Fruit fly (Drosophila melanogaster) whole organism, embryonic: ENCODE results near the gene CG6006.
A peak's percentile ranks its signal among the peaks of the same experiment; 100 is the strongest.

Experiments
- Atf-2 ChIP-seq: fragments of 200-800 bp; sonication (Bioruptor generic); optimal IDR thresholded peaks from 2 replicates; lab custom pipeline; 2016; ENCODE audit warnings: missing biosample characterization, missing genetic modification characterization
- Atf6 ChIP-seq: fragments of 200-800 bp; sonication (Bioruptor generic); IDR thresholded peaks from 2 replicates; pipeline ENCODE4 v1.3.6; 2022; ENCODE audit warnings: missing biosample characterization, missing genetic modification characterization
- B-H2 ChIP-seq: fragments of 200-800 bp; sonication (Bioruptor generic); optimal IDR thresholded peaks from 2 replicates; lab custom pipeline; 2018; ENCODE audit warnings: missing biosample characterization, mild to moderate bottlenecking, missing genetic modification characterization
- CG10267 ChIP-seq: fragments of 200-800 bp; sonication (Bioruptor generic); optimal IDR thresholded peaks from 2 replicates; lab custom pipeline; 2018; ENCODE audit warnings: missing biosample characterization, mild to moderate bottlenecking, missing genetic modification characterization, moderate library complexity
- CG11560 ChIP-seq: fragments of 200-800 bp; sonication (Bioruptor generic); IDR thresholded peaks from 3 replicates; pipeline ENCODE4 v1.3.6; 2022; ENCODE audit warnings: missing biosample characterization, missing genetic modification characterization
- CG13894 ChIP-seq: fragments of 200-800 bp; sonication (Bioruptor generic); optimal IDR thresholded peaks from 3 replicates; lab custom pipeline; 2018; ENCODE audit warnings: missing biosample characterization, mild to moderate bottlenecking, missing genetic modification characterization, moderate library complexity
- CG16815 ChIP-seq: fragments of 200-800 bp; sonication (Bioruptor generic); optimal IDR thresholded peaks from 3 replicates; lab custom pipeline; 2017; ENCODE audit warnings: missing biosample characterization, mild to moderate bottlenecking, missing genetic modification characterization
- CG2875 ChIP-seq: fragments of 200-800 bp; sonication (Bioruptor generic); optimal IDR thresholded peaks from 2 replicates; lab custom pipeline; 2017; ENCODE audit warnings: missing biosample characterization, mild to moderate bottlenecking, missing genetic modification characterization, missing genetic modification reagents
- CG31441 ChIP-seq: fragments of 200-800 bp; sonication (Bioruptor generic); IDR thresholded peaks from 2 replicates; pipeline ENCODE4 v1.3.6; 2022; ENCODE audit warnings: missing biosample characterization, missing genetic modification characterization
- CG32532 ChIP-seq: fragments of 200-800 bp; sonication (Bioruptor generic); IDR thresholded peaks from 2 replicates; pipeline ENCODE4 v1.3.6; 2022; ENCODE audit warnings: missing biosample characterization, missing genetic modification characterization
- CG4282 ChIP-seq: fragments of 200-800 bp; sonication (Bioruptor generic); optimal IDR thresholded peaks from 2 replicates; lab custom pipeline; 2016; ENCODE audit warnings: missing biosample characterization, missing genetic modification characterization
- CG4360 ChIP-seq: fragments of 200-800 bp; sonication (Bioruptor generic); IDR thresholded peaks from 2 replicates; pipeline ENCODE4 v1.3.6; 2022; ENCODE audit warnings: missing biosample characterization, missing genetic modification characterization
- CG5953 ChIP-seq: fragments of 200-800 bp; sonication (Bioruptor generic); IDR thresholded peaks from 2 replicates; pipeline ENCODE4 v1.3.6; 2022; ENCODE audit warnings: missing biosample characterization, missing genetic modification characterization
- CG6254 ChIP-seq: fragments of 200-800 bp; sonication (Bioruptor generic); optimal IDR thresholded peaks from 3 replicates; lab custom pipeline; 2017; ENCODE audit warnings: mild to moderate bottlenecking, missing biosample characterization, missing genetic modification reagents, missing genetic modification characterization
- CG6683 ChIP-seq: fragments of 200-800 bp; sonication (Bioruptor generic); optimal IDR thresholded peaks from 2 replicates; lab custom pipeline; 2017; ENCODE audit warnings: missing biosample characterization, mild to moderate bottlenecking, missing genetic modification characterization, missing genetic modification reagents
- CG6791 ChIP-seq: fragments of 200-800 bp; sonication (Bioruptor generic); IDR thresholded peaks from 3 replicates; pipeline ENCODE4 v1.3.6; 2022; ENCODE audit warnings: missing biosample characterization, missing genetic modification characterization; ENCODE audit not compliant: partially characterized antibody
- CG8089 ChIP-seq: fragments of 200-800 bp; sonication (Bioruptor generic); optimal IDR thresholded peaks from 3 replicates; lab custom pipeline; 2016; ENCODE audit warnings: missing biosample characterization, missing genetic modification characterization
- CG8944 ChIP-seq: fragments of 200-800 bp; sonication (Bioruptor generic); optimal IDR thresholded peaks from 3 replicates; lab custom pipeline; 2016; ENCODE audit warnings: missing biosample characterization, missing genetic modification characterization
- Dek ChIP-seq: fragments of 200-800 bp; sonication (Bioruptor generic); optimal IDR thresholded peaks from 3 replicates; lab custom pipeline; 2019; ENCODE audit warnings: missing biosample characterization, mild to moderate bottlenecking, missing genetic modification characterization, moderate library complexity
- Dip3 ChIP-seq: fragments of 200-800 bp; sonication (Bioruptor generic); optimal IDR thresholded peaks from 3 replicates; lab custom pipeline; 2016; ENCODE audit warnings: missing biosample characterization, missing genetic modification characterization
- GATAe ChIP-seq: fragments of 200-800 bp; sonication (Bioruptor generic); conservative IDR thresholded peaks from 2 replicates; pipeline ENCODE4 v1.3.6; 2022; ENCODE audit warnings: missing biosample characterization, missing genetic modification characterization
- H2.0 ChIP-seq: fragments of 200-800 bp; sonication (Bioruptor generic); IDR thresholded peaks from 2 replicates; pipeline ENCODE4 v1.3.6; 2022; ENCODE audit warnings: missing biosample characterization, missing genetic modification characterization
- Max ChIP-seq: fragments of 200-800 bp; sonication (Bioruptor generic); optimal IDR thresholded peaks from 2 replicates; lab custom pipeline; 2016; ENCODE audit warnings: missing biosample characterization, mild to moderate bottlenecking, missing genetic modification characterization
- Meics ChIP-seq: fragments of 200-800 bp; sonication (Bioruptor generic); optimal IDR thresholded peaks from 2 replicates; lab custom pipeline; 2017; ENCODE audit warnings: missing biosample characterization, mild to moderate bottlenecking, missing genetic modification characterization
- Sox102F ChIP-seq: fragments of 200-800 bp; sonication (Bioruptor generic); optimal IDR thresholded peaks from 2 replicates; lab custom pipeline; 2018; ENCODE audit warnings: missing biosample characterization, mild to moderate bottlenecking, missing genetic modification characterization, moderate library complexity
- Vsx1 ChIP-seq: fragments of 200-800 bp; sonication (Bioruptor generic); optimal IDR thresholded peaks from 2 replicates; lab custom pipeline; 2017; ENCODE audit warnings: missing biosample characterization, mild to moderate bottlenecking, missing genetic modification characterization, missing genetic modification reagents
- az2 ChIP-seq: fragments of 200-800 bp; sonication (Bioruptor generic); optimal IDR thresholded peaks from 3 replicates; lab custom pipeline; 2016; ENCODE audit warnings: missing biosample characterization, missing genetic modification characterization
- bigmax ChIP-seq: fragments of 200-800 bp; sonication (Bioruptor generic); optimal IDR thresholded peaks from 2 replicates; lab custom pipeline; 2018; ENCODE audit warnings: missing biosample characterization, mild to moderate bottlenecking, missing genetic modification characterization
- disco-r ChIP-seq: fragments of 200-800 bp; sonication (Bioruptor generic); optimal IDR thresholded peaks from 2 replicates; lab custom pipeline; 2016; ENCODE audit warnings: missing biosample characterization, missing genetic modification characterization
- dmrt99B ChIP-seq: fragments of 200-800 bp; sonication (Bioruptor generic); optimal IDR thresholded peaks from 2 replicates; lab custom pipeline; 2018; ENCODE audit warnings: missing biosample characterization, mild to moderate bottlenecking, missing genetic modification characterization, moderate library complexity
- dpn ChIP-seq, 2 experiments: fragments of 200-800 bp; sonication (Bioruptor generic); optimal IDR thresholded peaks; 3 replicates each; lab custom pipeline; 2016; ENCODE audit warnings: missing biosample characterization in 2 of 2, missing genetic modification characterization in 2 of 2
- esg ChIP-seq: fragments of 200-800 bp; sonication (Bioruptor generic); conservative IDR thresholded peaks from 2 replicates; pipeline ENCODE4 v1.3.6; 2022; ENCODE audit warnings: missing biosample characterization, missing genetic modification characterization
- exex ChIP-seq: fragments of 200-800 bp; sonication (Bioruptor generic); optimal IDR thresholded peaks from 4 replicates; lab custom pipeline; 2018; ENCODE audit warnings: missing biosample characterization, mild to moderate bottlenecking, missing genetic modification characterization, moderate library complexity
- fd3F ChIP-seq: fragments of 200-800 bp; sonication (Bioruptor generic); optimal IDR thresholded peaks from 2 replicates; lab custom pipeline; 2018; ENCODE audit warnings: missing biosample characterization, mild to moderate bottlenecking, missing genetic modification characterization, moderate library complexity
- gcm ChIP-seq: fragments of 200-800 bp; sonication (Bioruptor generic); optimal IDR thresholded peaks from 2 replicates; lab custom pipeline; 2019; ENCODE audit warnings: missing biosample characterization, mild to moderate bottlenecking, missing genetic modification characterization, moderate library complexity
- lilli ChIP-seq: fragments of 200-800 bp; sonication (Bioruptor generic); optimal IDR thresholded peaks from 3 replicates; lab custom pipeline; 2016; ENCODE audit warnings: missing biosample characterization, missing genetic modification characterization
- luna ChIP-seq: fragments of 200-800 bp; sonication (Bioruptor generic); optimal IDR thresholded peaks from 2 replicates; lab custom pipeline; 2016; ENCODE audit warnings: missing biosample characterization, missing genetic modification characterization
- nom ChIP-seq: fragments of 200-800 bp; sonication (Bioruptor generic); optimal IDR thresholded peaks from 2 replicates; lab custom pipeline; 2017; ENCODE audit warnings: missing biosample characterization, missing genetic modification characterization, mild to moderate bottlenecking, moderate library complexity, missing genetic modification reagents
- oc ChIP-seq: fragments of 200-800 bp; sonication (Bioruptor generic); optimal IDR thresholded peaks from 2 replicates; lab custom pipeline; 2018; ENCODE audit warnings: missing biosample characterization, mild to moderate bottlenecking, missing genetic modification characterization, moderate library complexity
- otp ChIP-seq: fragments of 200-800 bp; sonication (Bioruptor generic); IDR thresholded peaks from 3 replicates; pipeline ENCODE4, ENCODE4 v1.3.6; 2022; ENCODE audit warnings: missing biosample characterization, missing genetic modification characterization
- pan ChIP-seq, 4 experiments: fragments of >200 bp in 3 of 4; fragments of 200-800 bp in 1 of 4; sonication (Bioruptor generic) in 1 of 4; optimal IDR thresholded peaks in 3 of 4; IDR thresholded peaks in 1 of 4; 2 replicates each; pipeline versions ENCODE4 v1.3.6 to Lab custom; 2017 to 2022; ENCODE audit warnings: missing biosample characterization in 2 of 4, missing genetic modification characterization in 2 of 4, mixed read lengths in 1 of 4
- ro ChIP-seq: fragments of 200-800 bp; sonication (Bioruptor generic); IDR thresholded peaks from 2 replicates; pipeline ENCODE4 v1.3.6; 2022; ENCODE audit warnings: missing biosample characterization, missing genetic modification characterization
- sd ChIP-seq: fragments of 200-800 bp; sonication (Bioruptor generic); optimal IDR thresholded peaks from 3 replicates; lab custom pipeline; 2018; ENCODE audit warnings: missing biosample characterization, mild to moderate bottlenecking, missing genetic modification characterization, moderate library complexity
- sob ChIP-seq: fragments of 200-800 bp; sonication (Bioruptor generic); IDR thresholded peaks from 2 replicates; pipeline ENCODE4 v1.3.6; 2022; ENCODE audit warnings: missing biosample characterization, missing genetic modification characterization
- tna ChIP-seq: fragments of 200-800 bp; sonication (Bioruptor generic); IDR thresholded peaks from 2 replicates; pipeline ENCODE4 v1.3.6; 2022; ENCODE audit warnings: missing biosample characterization, missing genetic modification characterization; ENCODE audit not compliant: partially characterized antibody
- ttk ChIP-seq: fragments of 200-800 bp; sonication (Bioruptor generic); IDR thresholded peaks from 2 replicates; pipeline ENCODE4 v2.1.2; 2022; ENCODE audit warnings: missing biosample characterization, missing genetic modification characterization
- unc-4 ChIP-seq: fragments of 200-800 bp; sonication (Bioruptor generic); IDR thresholded peaks from 2 replicates; pipeline ENCODE4 v1.3.6; 2022; ENCODE audit warnings: missing biosample characterization, missing genetic modification characterization; ENCODE audit not compliant: partially characterized antibody
- vvl ChIP-seq: fragments of 200-800 bp; sonication (Bioruptor generic); IDR thresholded peaks from 2 replicates; pipeline ENCODE4 v1.3.6; 2022; ENCODE audit warnings: missing biosample characterization, missing genetic modification characterization

CG6006 gene

DNA sequence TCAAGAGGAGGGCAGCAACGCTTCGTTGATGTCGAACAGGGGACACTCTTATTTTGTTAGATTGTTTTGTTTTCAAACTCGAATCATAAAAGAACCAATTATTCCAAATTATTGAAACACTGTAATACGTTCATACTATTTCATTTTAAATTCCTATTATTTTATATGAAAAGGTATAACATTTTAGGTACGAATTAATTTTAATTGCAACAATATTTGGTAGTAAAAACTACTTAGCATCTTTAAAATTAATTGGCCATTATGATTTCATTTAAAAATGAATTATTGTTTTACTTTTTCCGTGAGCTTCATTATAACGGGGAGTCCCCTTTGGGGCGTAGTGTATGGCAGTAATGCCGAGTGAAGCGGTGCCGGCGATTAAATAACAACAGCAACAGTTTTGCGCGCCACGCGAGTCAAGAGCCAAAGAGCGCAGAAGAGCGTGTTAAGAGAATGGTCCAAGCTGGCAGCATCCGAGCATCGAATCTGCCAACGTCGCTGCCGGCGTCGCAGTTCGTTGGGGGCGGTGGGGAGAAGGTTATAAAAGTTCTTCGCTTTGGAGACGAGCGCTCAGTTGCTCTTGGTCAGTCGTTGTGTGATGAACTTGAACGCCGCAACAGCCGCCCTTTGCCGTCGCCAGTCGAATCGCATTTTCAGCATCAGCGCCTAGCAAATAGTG lies 2.9 kb downstream of the CG6006 start (continued):
- TF ChIP-seq esg (GFP tag; lab: Robert Waterston, UW) = 0 out of 2 replicates have a peak, but pooled peaks have one; percentile 5
- peak; percentile 39; the same call in 1 of the 2 replicates for TF ChIP-seq CG32532
- peak; percentile 23 for TF ChIP-seq lilli (GFP tag; lab: Kevin White, UChicago)
- no peak for TF ChIP-seq GATAe (GFP tag; lab: Robert Waterston, UW)
- TF ChIP-seq luna = no peak
- peak; percentile 56 for TF ChIP-seq Sox102F (GFP tag; lab: Kevin White, UChicago)
- no peak for TF ChIP-seq exex (tag; lab: Kevin White, UChicago)
- peak; percentile 30 for TF ChIP-seq fd3F (GFP tag; lab: Kevin White, UChicago)
- TF ChIP-seq CG8089 (GFP tag; lab: Kevin White, UChicago) = no peak
- no peak for TF ChIP-seq bigmax (GFP tag; lab: Kevin White, UChicago)
- no peak for TF ChIP-seq Vsx1 (GFP tag; lab: Kevin White, UChicago)
- TF ChIP-seq CG8944 = no peak
- 0 out of 2 replicates have a peak, but pooled peaks have one; percentile 33 for TF ChIP-seq unc-4
- no peak for TF ChIP-seq otp (GFP tag; lab: Robert Waterston, UW)
- TF ChIP-seq dmrt99B (tag; lab: Kevin White, UChicago) = peak; percentile 70
- peak; percentile 24 for TF ChIP-seq CG6254 (GFP tag; lab: Kevin White, UChicago)
- no peak for TF ChIP-seq B-H2 (GFP tag; lab: Kevin White, UChicago)
- TF ChIP-seq tna (GFP tag; lab: Robert Waterston, UW) = peak; percentile 69
- TF ChIP-seq CG6791 = no peak
- TF ChIP-seq CG5953 (GFP tag; lab: Robert Waterston, UW) = peak; percentile 19; the same call in 1 of the 2 replicates
- TF ChIP-seq CG10267 (tag; lab: Kevin White, UChicago) = peak; percentile 16
- no peak for TF ChIP-seq vvl (GFP tag; lab: Robert Waterston, UW)
- TF ChIP-seq Dip3 (GFP tag; lab: Kevin White, UChicago) = no peak
- TF ChIP-seq ttk (GFP tag; lab: Robert Waterston, UW) = no peak
- TF ChIP-seq CG11560 (tag; lab: Robert Waterston, UW) = no peak
- TF ChIP-seq gcm (GFP tag; lab: Kevin White, UChicago) = peak; percentile 37
- no peak for TF ChIP-seq CG6683 (GFP tag; lab: Kevin White, UChicago)
- TF ChIP-seq H2.0 (GFP tag; lab: Robert Waterston, UW) = no peak
- peak; percentile 38 for TF ChIP-seq az2 (GFP tag; lab: Kevin White, UChicago)
- TF ChIP-seq Atf-2 (GFP tag; lab: Kevin White, UChicago) = peak; percentile 23
- TF ChIP-seq Atf6 (GFP tag; lab: Robert Waterston, UW) = peak; percentile 37; the same call in 1 of the 2 replicates
- no peak for TF ChIP-seq CG2875 (GFP tag; lab: Kevin White, UChicago)
- peak; percentile 21 for TF ChIP-seq oc
- peak; percentile 14 for TF ChIP-seq nom (GFP tag; lab: Kevin White, UChicago)
- TF ChIP-seq dpn (GFP tag; optimal IDR thresholded peaks at IDR 0.05; lab: Kevin White, UChicago) = peak in 1 of 2 experiments; percentile 27
- peak; percentile 23 for TF ChIP-seq CG16815
- no peak for TF ChIP-seq sd
- peak; percentile 28 for TF ChIP-seq Dek (tag; lab: Kevin White, UChicago)
- no peak for TF ChIP-seq CG4282
- peak; percentile 64; the same call in 1 of the 2 replicates for TF ChIP-seq CG31441 (GFP tag; lab: Robert Waterston, UW)
- peak; percentile 50; the same call in 1 of the 2 replicates for TF ChIP-seq sob
- TF ChIP-seq Max (GFP tag; lab: Kevin White, UChicago) = peak; percentile 29
- TF ChIP-seq pan (optimal IDR thresholded peaks at IDR 0.05; lab: Kevin White, UChicago) = no peak
- peak in 1 of 2 experiments; percentile 61 for TF ChIP-seq pan (GFP tag; optimal IDR thresholded peaks at IDR 0.05 in 1 of 2, IDR thresholded peaks at IDR 0.05 in 1 of 2)
- no peak for TF ChIP-seq disco-r
- TF ChIP-seq Meics (GFP tag; lab: Kevin White, UChicago) = peak; percentile 64
- peak; percentile 5 for TF ChIP-seq CG13894 (tag; lab: Kevin White, UChicago)
- TF ChIP-seq CG4360 = no peak
- no peak for TF ChIP-seq ro (GFP tag; lab: Robert Waterston, UW)
